Fruit fly (Drosophila melanogaster) whole organism, prepupa: ENCODE data around the gene CG15814.
A peak's percentile ranks its signal among the peaks of the same experiment; 100 is the strongest.

Experiments used
- CG16779 ChIP-seq: fragments of 200-800 bp; sonication (Bioruptor generic); optimal IDR thresholded peaks from 3 replicates; lab custom pipeline; 2017; ENCODE audit warnings: missing biosample characterization, mild to moderate bottlenecking, missing genetic modification characterization
- Ets21C ChIP-seq: fragments of 200-800 bp; sonication (Bioruptor generic); optimal IDR thresholded peaks from 3 replicates; lab custom pipeline; 2016; ENCODE audit warnings: missing biosample characterization, missing genetic modification characterization
- Gug ChIP-seq: fragments of 200-800 bp; sonication (Bioruptor generic); IDR thresholded peaks from 2 replicates; pipeline ENCODE4 v1.3.6; 2022; ENCODE audit warnings: missing biosample characterization, missing genetic modification characterization
- Hr38 ChIP-seq: sonication (Bioruptor generic); optimal IDR thresholded peaks from 2 replicates; lab custom pipeline; 2016; ENCODE audit warnings: missing biosample characterization, missing genetic modification characterization
- Hr39 ChIP-seq: fragments of 200-800 bp; sonication (Bioruptor generic); optimal IDR thresholded peaks from 2 replicates; lab custom pipeline; 2016; ENCODE audit warnings: missing biosample characterization, missing genetic modification characterization
- fd59A ChIP-seq: fragments of 200-800 bp; sonication (Bioruptor generic); optimal IDR thresholded peaks from 2 replicates; lab custom pipeline; 2017; ENCODE audit warnings: missing biosample characterization, mild to moderate bottlenecking, missing genetic modification characterization, missing genetic modification reagents
- topi ChIP-seq: fragments of 200-800 bp; sonication (Bioruptor generic); optimal IDR thresholded peaks from 3 replicates; lab custom pipeline; 2016; ENCODE audit warnings: missing biosample characterization, missing genetic modification characterization

DNA sequence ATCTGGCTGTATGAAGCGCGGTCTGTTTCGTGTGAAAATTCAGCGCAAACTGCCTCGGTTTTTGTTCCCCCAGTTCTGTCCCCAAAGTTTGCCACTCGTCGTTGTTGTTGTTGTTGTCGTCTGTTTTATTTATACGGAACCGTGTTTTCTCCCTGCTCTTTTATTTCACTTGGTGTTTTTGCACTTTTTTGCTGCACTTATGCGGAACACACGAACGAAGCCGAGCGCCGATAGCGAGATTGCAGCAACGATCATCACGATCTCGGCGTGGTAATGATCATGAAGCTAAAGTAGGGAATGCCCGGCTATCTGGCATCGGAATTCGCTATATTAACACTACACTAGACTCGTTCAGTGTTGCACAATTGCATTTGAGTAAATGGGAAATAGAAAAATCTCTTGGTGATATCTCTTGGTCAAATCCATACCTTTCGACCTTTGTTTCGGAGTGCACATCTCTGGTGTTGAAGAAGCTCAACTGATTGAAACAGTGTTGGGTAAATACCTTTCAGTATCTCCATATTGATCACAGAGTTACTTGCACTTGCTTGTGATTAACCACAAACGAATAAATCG lies 25.0 kb upstream of the CG15814 start:
- TF ChIP-seq Gug = no peak
- TF ChIP-seq fd59A (GFP tag; lab: Kevin White, UChicago) = no peak
- TF ChIP-seq Ets21C (GFP tag; lab: Kevin White, UChicago) = peak; percentile 41
- peak; percentile 20 for TF ChIP-seq CG16779
- peak; percentile 66 for TF ChIP-seq Hr39 (GFP tag; lab: Kevin White, UChicago)
- TF ChIP-seq Hr38 (GFP tag; lab: Kevin White, UChicago) = no peak
- TF ChIP-seq topi (GFP tag; lab: Kevin White, UChicago) = peak; percentile 74
